Fruit fly (Drosophila melanogaster) Kc167 (cell line): Measurements from ENCODE around the gene cv.

Experiments
- Myc ChIP-seq: fragments of >200 bp; optimal IDR thresholded peaks from 2 replicates; lab custom pipeline; 2017; ENCODE audit warnings: missing external identifiers
- Sin3A ChIP-seq: fragments of >200 bp; optimal IDR thresholded peaks from 2 replicates; lab custom pipeline; 2018; ENCODE audit warnings: missing external identifiers
- h ChIP-seq: fragments of >200 bp; optimal IDR thresholded peaks from 3 replicates; lab custom pipeline; 2018; ENCODE audit warnings: missing external identifiers
- insv ChIP-seq: fragments of >200 bp; optimal IDR thresholded peaks from 3 replicates; lab custom pipeline; 2018; ENCODE audit warnings: missing external identifiers
- psq ChIP-seq: fragments of >200 bp; optimal IDR thresholded peaks from 2 replicates; lab custom pipeline; 2017; ENCODE audit warnings: missing external identifiers
- ttk ChIP-seq: sonication (Bioruptor generic); optimal IDR thresholded peaks from 2 replicates; lab custom pipeline; 2017; ENCODE audit warnings: missing external identifiers

- TF ChIP-seq h (no peak), psq (lab: Kevin White, UChicago) (no peak), ttk (no peak), Myc (lab: Kevin White, UChicago) (no peak), Sin3A (lab: Kevin White, UChicago) (no peak), insv (lab: Kevin White, UChicago) (no peak)
Observed at dm6 chrX:5698087-5698727, 8.4 kb downstream of the cv start, which contains the start of gene AdamTS-B.
